Worm (Caenorhabditis elegans): ENCODE measurements around the gene lst-4.
A peak's percentile ranks its signal among the peaks of the same experiment; 100 is the strongest.

lst-4 gene

ce11 chrIV:14013692-14014091, 56.0 kb downstream of the lst-4 start (continued):
- no peak for TF ChIP-seq efl-1 (GFP tag; optimal IDR thresholded peaks at IDR 0.05)
- TF ChIP-seq nhr-179 (tag; optimal IDR thresholded peaks at IDR 0.05): peak; percentile 38
- no peak for TF ChIP-seq Y95B8A.8 (GFP tag; IDR thresholded peaks at IDR 0.05)
- TF ChIP-seq K12H6.12 (tag; optimal IDR thresholded peaks at IDR 0.05): no peak
- TF ChIP-seq lir-1 (GFP tag; conservative IDR thresholded peaks at IDR 0.05): no peak; the same call in 1 of the 2 replicates
- TF ChIP-seq ekl-4 (GFP tag; IDR thresholded peaks at IDR 0.05): no peak
- TF ChIP-seq fkh-3 (tag; optimal IDR thresholded peaks at IDR 0.05): no peak
- no peak for TF ChIP-seq zim-3 (tag; optimal IDR thresholded peaks at IDR 0.05)
- TF ChIP-seq nfya-1 (tag; optimal IDR thresholded peaks at IDR 0.05; ENCODE audit: borderline replicate concordance, insufficient read depth): no peak
- no peak for TF ChIP-seq dpff-1 (tag; optimal IDR thresholded peaks at IDR 0.05)
- TF ChIP-seq madf-6 (GFP tag; IDR thresholded peaks at IDR 0.05): no peak
- TF ChIP-seq lin-35 (GFP tag; optimal IDR thresholded peaks at IDR 0.05): no peak
- no peak for TF ChIP-seq hsf-1 (GFP tag; IDR thresholded peaks at IDR 0.05)
- TF ChIP-seq bed-2 (GFP tag; IDR thresholded peaks at IDR 0.05): no peak
- no peak for TF ChIP-seq madf-10 (tag; optimal IDR thresholded peaks at IDR 0.05)
- no peak for TF ChIP-seq ceh-100 (GFP tag; IDR thresholded peaks at IDR 0.05)
- TF ChIP-seq mxl-1 (tag; optimal IDR thresholded peaks at IDR 0.05): no peak
- peak; percentile 14 for TF ChIP-seq mes-4 (tag; optimal IDR thresholded peaks at IDR 0.05)
- TF ChIP-seq ztf-18 (tag; optimal IDR thresholded peaks at IDR 0.05): no peak
- no peak for TF ChIP-seq lag-1 (GFP tag; IDR thresholded peaks at IDR 0.05)
- no peak for TF ChIP-seq F10E7.11 (tag; optimal IDR thresholded peaks at IDR 0.05)
- no peak for TF ChIP-seq unc-130 (GFP tag; optimal IDR thresholded peaks at IDR 0.05)
- TF ChIP-seq ztf-3 (GFP tag; optimal IDR thresholded peaks at IDR 0.05): no peak
- no peak for TF ChIP-seq ceh-58 (GFP tag; IDR thresholded peaks at IDR 0.05)
- TF ChIP-seq nhr-90 (tag; optimal IDR thresholded peaks at IDR 0.05): no peak
- peak; percentile 80 for TF ChIP-seq B0261.1 (tag; optimal IDR thresholded peaks at IDR 0.05)
- TF ChIP-seq ztf-28 (GFP tag; IDR thresholded peaks at IDR 0.05): no peak
- TF ChIP-seq mcd-1 (GFP tag; IDR thresholded peaks at IDR 0.05): no peak; the same call in 1 of the 2 replicates
- no peak for TF ChIP-seq ceh-27 (GFP tag; optimal IDR thresholded peaks at IDR 0.05)
- TF ChIP-seq ztf-26 (tag; optimal IDR thresholded peaks at IDR 0.05): peak; percentile 42
- TF ChIP-seq ztf-6 (GFP tag; IDR thresholded peaks at IDR 0.05): no peak
- no peak for TF ChIP-seq T07F8.4 (tag; optimal IDR thresholded peaks at IDR 0.05)
- TF ChIP-seq pbrm-1 (GFP tag; IDR thresholded peaks at IDR 0.05): 0 out of 2 replicates have a peak, but pooled peaks have one; percentile 49
- no peak for TF ChIP-seq F57C9.4 (tag; optimal IDR thresholded peaks at IDR 0.05)
- no peak for TF ChIP-seq egl-44 (GFP tag; IDR thresholded peaks at IDR 0.05)
- no peak for TF ChIP-seq dpl-1 (GFP tag; optimal IDR thresholded peaks at IDR 0.05)
- TF ChIP-seq cebp-2 (GFP tag; IDR thresholded peaks at IDR 0.05): no peak
- no peak for TF ChIP-seq attf-3 (GFP tag; conservative IDR thresholded peaks at IDR 0.05)
- TF ChIP-seq Y53G8AR.9 (GFP tag; conservative IDR thresholded peaks at IDR 0.05): no peak
- TF ChIP-seq xnd-1 (tag; optimal IDR thresholded peaks at IDR 0.05): no peak
- no peak for TF ChIP-seq Y67H2A.10 (GFP tag; conservative IDR thresholded peaks at IDR 0.05)
- TF ChIP-seq chd-7 (tag; optimal IDR thresholded peaks at IDR 0.05): no peak
- no peak for TF ChIP-seq rcor-1 (GFP tag; IDR thresholded peaks at IDR 0.05)
- TF ChIP-seq hlh-26 (GFP tag; conservative IDR thresholded peaks at IDR 0.05): no peak
- TF ChIP-seq ccch-3 (GFP tag; optimal IDR thresholded peaks at IDR 0.05): no peak
- TF ChIP-seq atf-7 (tag; optimal IDR thresholded peaks at IDR 0.05): no peak
- no peak for TF ChIP-seq C17E4.6 (GFP tag; IDR thresholded peaks at IDR 0.05)
- TF ChIP-seq lin-40 (tag; optimal IDR thresholded peaks at IDR 0.05): no peak
- no peak for TF ChIP-seq B0035.1 (tag; optimal IDR thresholded peaks at IDR 0.05)
- peak; percentile 96 for TF ChIP-seq snpc-3.4 (tag; optimal IDR thresholded peaks at IDR 0.05)

Measured in whole organism, young adult.